Fruit fly (Drosophila melanogaster) Kc167 (cell line): ENCODE measurements around the gene Lkb1.

Source experiments
- Myc ChIP-seq: fragments of >200 bp; optimal IDR thresholded peaks from 2 replicates; lab custom pipeline; 2017; ENCODE audit warnings: missing external identifiers
- h ChIP-seq: fragments of >200 bp; optimal IDR thresholded peaks from 3 replicates; lab custom pipeline; 2018; ENCODE audit warnings: missing external identifiers
- psq ChIP-seq: fragments of >200 bp; optimal IDR thresholded peaks from 2 replicates; lab custom pipeline; 2017; ENCODE audit warnings: missing external identifiers

- no peak for TF ChIP-seq psq (lab: Kevin White, UChicago)
- no peak for TF ChIP-seq h (lab: Kevin White, UChicago)
- no peak for TF ChIP-seq Myc (lab: Kevin White, UChicago)
These were observed 30.4 kb upstream of the Lkb1 start, which contains the start of gene sqd for dm6 chr3R:13645874-13646370.
